Worm (Caenorhabditis elegans): ENCODE data around the gene fbxl-3.
"Not testable (repeated sequence)": the region's sequence is repeated elsewhere in the genome, so short reads cannot be mapped to it uniquely, and the experiment has no call there.

The fbxl-3 gene

DNA sequence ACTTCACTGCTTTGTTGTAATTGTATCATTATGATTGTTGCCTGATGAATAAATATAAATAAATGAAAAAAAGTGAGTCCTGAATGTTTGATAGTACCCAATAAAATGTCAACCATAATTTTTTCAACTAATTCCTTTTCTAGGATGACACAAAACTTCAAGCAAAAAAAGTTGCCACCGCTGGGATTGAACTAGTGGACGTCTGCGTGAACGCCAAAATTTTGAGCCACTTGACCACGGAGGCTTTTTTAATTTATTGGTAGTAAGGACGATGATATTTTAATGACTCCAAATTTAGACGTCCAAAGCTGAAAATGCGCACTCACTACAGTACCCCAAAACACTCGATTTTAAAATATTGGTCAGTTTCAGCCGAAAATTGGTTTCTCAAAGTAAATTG is 45.1 kb downstream of the fbxl-3 start (continued):
- TF ChIP-seq F39B2.1 (GFP tag; IDR thresholded peaks at IDR 0.05), result no peak
- peak; percentile 69 for TF ChIP-seq attf-6 (GFP tag; IDR thresholded peaks at IDR 0.05)
- peak; percentile 65 for TF ChIP-seq ceh-100 (GFP tag; IDR thresholded peaks at IDR 0.05)
- no peak for TF ChIP-seq akir-1 (GFP tag; optimal IDR thresholded peaks at IDR 0.05)
- no peak for TF ChIP-seq nhr-80 (tag; optimal IDR thresholded peaks at IDR 0.05)
- TF ChIP-seq mel-28 (tag; optimal IDR thresholded peaks at IDR 0.05; ENCODE audit: borderline replicate concordance), result no peak
- TF ChIP-seq ceh-91 (GFP tag; IDR thresholded peaks at IDR 0.05), result no peak
- TF ChIP-seq repo-1 (tag; optimal IDR thresholded peaks at IDR 0.05), result peak; percentile 86
- peak; percentile 67; the same call in 1 of the 2 replicates for TF ChIP-seq nfyb-1 (GFP tag; IDR thresholded peaks at IDR 0.05)
- TF ChIP-seq sptf-2 (GFP tag; optimal IDR thresholded peaks at IDR 0.05), result no peak
- no peak for TF ChIP-seq ztf-22 (GFP tag; optimal IDR thresholded peaks at IDR 0.05)
- no peak for TF ChIP-seq K11D2.4 (GFP tag; IDR thresholded peaks at IDR 0.05)
- peak; percentile 65 for TF ChIP-seq attf-5 (GFP tag; optimal IDR thresholded peaks at IDR 0.05)
- TF ChIP-seq athp-1 (tag; optimal IDR thresholded peaks at IDR 0.05), result peak; percentile 89
- no peak for TF ChIP-seq lsy-27 (tag; optimal IDR thresholded peaks at IDR 0.05; ENCODE audit: borderline replicate concordance, insufficient read depth)
- peak; percentile 54 for TF ChIP-seq ZK185.1 (tag; optimal IDR thresholded peaks at IDR 0.05; ENCODE audit: poor library complexity, severe bottlenecking)
- no peak for TF ChIP-seq let-526 (GFP tag; IDR thresholded peaks at IDR 0.05)
- TF ChIP-seq dox-1 (GFP tag; IDR thresholded peaks at IDR 0.05), result peak; percentile 73
- TF ChIP-seq nhr-27 (tag; optimal IDR thresholded peaks at IDR 0.05), result peak; percentile 69
- TF ChIP-seq aptf-3 (GFP tag; IDR thresholded peaks at IDR 0.05), result peak; percentile 98
- TF ChIP-seq B0019.2 (GFP tag; conservative IDR thresholded peaks at IDR 0.05), result no peak
- no peak for TF ChIP-seq ama-1 (optimal IDR thresholded peaks at IDR 0.05)
- peak; percentile 48 to 64 for TF ChIP-seq ama-1 (GFP tag; optimal IDR thresholded peaks at IDR 0.05)
- peak; percentile 39; the same call in 1 of the 2 replicates for TF ChIP-seq cebp-1 (GFP tag; IDR thresholded peaks at IDR 0.05)
- peak; percentile 66 for TF ChIP-seq cebp-1 (tag; optimal IDR thresholded peaks at IDR 0.05)
- peak; percentile 88 for TF ChIP-seq die-1 (tag; optimal IDR thresholded peaks at IDR 0.05)
- peak; percentile 96 for TF ChIP-seq lin-26 (GFP tag; IDR thresholded peaks at IDR 0.05)
- TF ChIP-seq D2030.7 (GFP tag; IDR thresholded peaks at IDR 0.05), result peak; percentile 37; the same call in 1 of the 2 replicates
- TF ChIP-seq egl-44 (GFP tag; IDR thresholded peaks at IDR 0.05), result peak; percentile 64; the same call in 1 of the 2 replicates
- no peak for TF ChIP-seq sea-2 (GFP tag; IDR thresholded peaks at IDR 0.05)
- peak; percentile 24 for TF ChIP-seq xnd-1 (tag; optimal IDR thresholded peaks at IDR 0.05)

DNA sequence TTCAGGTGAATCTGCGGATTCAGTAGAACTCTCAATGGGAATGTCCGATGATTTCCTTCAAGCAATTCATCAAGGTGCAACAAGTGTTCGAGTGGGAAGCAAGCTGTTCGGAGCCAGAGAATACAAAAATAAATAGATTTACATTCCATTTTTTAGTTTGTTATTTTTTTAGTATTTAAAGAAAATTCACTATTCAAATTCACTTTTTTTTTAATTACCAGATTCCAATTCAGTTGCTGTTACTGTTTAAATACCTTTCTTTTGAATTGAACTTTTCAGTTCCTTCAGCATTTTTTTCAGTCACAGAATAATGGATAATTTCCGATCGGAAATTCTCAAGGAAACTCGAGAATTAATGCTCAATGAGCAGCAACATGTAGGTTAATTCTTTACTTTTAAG is 46.9 kb downstream of the fbxl-3 start, which contains the start of gene F09E5.7:
Gene F09E5.7, plus strand, starts transcription at position 301 of the 400 bp plus-strand sequence.
- TF ChIP-seq ztf-6 (GFP tag; IDR thresholded peaks at IDR 0.05), result no peak
- no peak for TF ChIP-seq Y53G8AR.9 (GFP tag; conservative IDR thresholded peaks at IDR 0.05)
- no peak for TF ChIP-seq lin-26 (GFP tag; IDR thresholded peaks at IDR 0.05)
- TF ChIP-seq aptf-2 (GFP tag; conservative IDR thresholded peaks at IDR 0.05), result no peak
- TF ChIP-seq pha-4 (tag; optimal IDR thresholded peaks at IDR 0.05), result no peak
- no peak for TF ChIP-seq K11D2.4 (GFP tag; IDR thresholded peaks at IDR 0.05)
- no peak for TF ChIP-seq let-607 (tag; optimal IDR thresholded peaks at IDR 0.05)
- no peak for TF ChIP-seq zim-3 (tag; optimal IDR thresholded peaks at IDR 0.05)

DNA sequence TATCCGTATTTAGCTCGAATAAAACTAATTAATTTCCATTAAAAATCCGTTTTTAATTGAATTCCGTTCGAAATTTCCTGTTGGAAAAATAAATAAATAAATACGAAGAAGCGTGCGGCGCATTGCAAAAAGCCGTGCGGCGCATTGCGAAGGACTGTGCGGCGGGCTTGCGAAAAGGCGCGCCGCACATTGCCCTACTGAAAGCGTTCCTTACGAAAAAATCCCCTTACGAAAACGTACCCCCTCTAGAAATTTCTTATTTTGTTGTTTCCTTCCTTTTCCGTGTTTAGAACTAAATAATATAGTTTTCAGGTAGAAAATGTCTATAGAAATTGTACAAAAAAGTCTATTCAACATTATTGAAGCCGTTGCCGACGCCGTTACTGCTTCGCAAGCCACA is 48.3 kb downstream of the fbxl-3 start, which contains the start of gene F09E5.8:
Gene F09E5.8, plus strand, starts transcription at position 313 of the 400 bp plus-strand sequence.
- TF ChIP-seq ceh-100 (GFP tag; IDR thresholded peaks at IDR 0.05) (peak; percentile 83), C06A6.2 (GFP tag; conservative IDR thresholded peaks at IDR 0.05) (peak; percentile 97), dox-1 (GFP tag; IDR thresholded peaks at IDR 0.05) (peak; percentile 93), Y53G8AR.9 (GFP tag; conservative IDR thresholded peaks at IDR 0.05) (0 out of 2 replicates have a peak, but pooled peaks have one; percentile 41), F33H1.4 (GFP tag; IDR thresholded peaks at IDR 0.05) (peak; percentile 19; the same call in 1 of the 2 replicates), lin-26 (GFP tag; IDR thresholded peaks at IDR 0.05) (0 out of 2 replicates have a peak, but pooled peaks have one; percentile 35), ekl-4 (GFP tag; IDR thresholded peaks at IDR 0.05) (peak; percentile 52; the same call in 1 of the 2 replicates), K11D2.4 (GFP tag; IDR thresholded peaks at IDR 0.05) (peak; percentile 12; the same call in 1 of the 2 replicates), C17E4.6 (GFP tag; IDR thresholded peaks at IDR 0.05) (peak; percentile 62; the same call in 1 of the 2 replicates), cebp-1 (GFP tag; IDR thresholded peaks at IDR 0.05) (peak; percentile 24; the same call in 1 of the 2 replicates), madf-6 (GFP tag; IDR thresholded peaks at IDR 0.05) (peak; percentile 30; the same call in 1 of the 2 replicates), hmg-1.2 (GFP tag; IDR thresholded peaks at IDR 0.05) (peak; percentile 44; the same call in 1 of the 2 replicates), nfyb-1 (GFP tag; IDR thresholded peaks at IDR 0.05) (peak; percentile 72; the same call in 1 of the 2 replicates), egrh-3 (GFP tag; IDR thresholded peaks at IDR 0.05) (peak; percentile 42), D2030.7 (GFP tag; IDR thresholded peaks at IDR 0.05) (peak; percentile 60), mcd-1 (GFP tag; IDR thresholded peaks at IDR 0.05) (peak; percentile 83)
- not testable (repeated sequence) for TF ChIP-seq cebp-1 (tag; optimal IDR thresholded peaks at IDR 0.05)

All from whole organism, young adult.